Fruit fly (Drosophila melanogaster) Kc167 (cell line): ENCODE results near the gene CAH3.

Source experiments
- insv ChIP-seq: fragments of >200 bp; optimal IDR thresholded peaks from 3 replicates; lab custom pipeline; 2018; ENCODE audit warnings: missing external identifiers
- psq ChIP-seq: fragments of >200 bp; optimal IDR thresholded peaks from 2 replicates; lab custom pipeline; 2017; ENCODE audit warnings: missing external identifiers

DNA sequence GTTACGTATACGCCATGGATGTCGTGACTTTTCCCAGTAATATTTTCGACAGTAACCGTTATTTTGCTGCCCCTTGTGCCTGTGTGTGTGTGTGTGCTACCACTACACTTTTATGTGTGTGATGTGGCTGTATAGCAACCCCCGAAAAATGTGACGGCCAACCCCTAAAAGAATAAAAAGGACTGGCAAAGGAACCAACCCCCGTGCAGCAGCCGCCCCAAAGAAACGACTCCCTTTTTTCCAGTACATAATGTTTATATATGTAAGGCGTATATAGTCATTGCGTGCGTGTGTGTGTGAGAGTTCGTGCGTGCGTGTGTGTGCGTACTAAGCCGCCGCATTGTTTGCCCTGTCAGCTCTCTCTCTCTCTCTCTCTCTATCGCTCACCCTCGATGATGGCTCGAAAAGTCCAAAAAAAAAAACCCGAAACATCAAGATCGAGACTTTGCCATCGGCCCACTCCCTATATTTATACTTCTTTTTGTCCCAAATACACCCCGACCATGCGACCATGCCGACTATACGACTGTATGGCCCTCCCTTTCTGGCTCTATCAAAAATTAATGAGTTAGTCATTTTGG is 40.3 kb upstream of the CAH3 start:
- TF ChIP-seq psq (no peak), insv (no peak)
